Worm (Caenorhabditis elegans): ENCODE results near the gene pax-2.

- TF ChIP-seq unc-39 (tag; optimal IDR thresholded peaks at IDR 0.05) (no peak), egl-27 (tag; optimal IDR thresholded peaks at IDR 0.05) (no peak), ztf-11 (tag; optimal IDR thresholded peaks at IDR 0.05) (no peak), ceh-82 (tag; optimal IDR thresholded peaks at IDR 0.05) (no peak), F13H6.1 (tag; optimal IDR thresholded peaks at IDR 0.05) (no peak)
Observed at ce11 chrIV:4209084-4209483, 4.9 kb upstream of the pax-2 start.

Data from whole organism, L2 larva.